Fruit fly (Drosophila melanogaster) whole organism, embryonic: ENCODE measurements around the gene nmdyn-D7.

ENCODE experiments used
- Asciz ChIP-seq: fragments of 200-800 bp; sonication (Bioruptor generic); optimal IDR thresholded peaks from 2 replicates; lab custom pipeline; 2017; ENCODE audit warnings: missing biosample characterization, mild to moderate bottlenecking, missing genetic modification characterization, missing genetic modification reagents
- Atf6 ChIP-seq: fragments of 200-800 bp; sonication (Bioruptor generic); IDR thresholded peaks from 2 replicates; pipeline ENCODE4 v1.3.6; 2022; ENCODE audit warnings: missing biosample characterization, missing genetic modification characterization
- B-H2 ChIP-seq: fragments of 200-800 bp; sonication (Bioruptor generic); optimal IDR thresholded peaks from 2 replicates; lab custom pipeline; 2018; ENCODE audit warnings: missing biosample characterization, mild to moderate bottlenecking, missing genetic modification characterization
- C15 ChIP-seq: fragments of 200-800 bp; sonication (Bioruptor generic); IDR thresholded peaks from 3 replicates; pipeline ENCODE4 v1.3.6; 2022; ENCODE audit warnings: missing biosample characterization, missing genetic modification characterization
- CG10147 ChIP-seq: fragments of 200-800 bp; sonication (Bioruptor generic); optimal IDR thresholded peaks from 2 replicates; lab custom pipeline; 2019; ENCODE audit warnings: missing biosample characterization, mild to moderate bottlenecking, missing genetic modification characterization, moderate library complexity
- CG10654 ChIP-seq: fragments of 200-800 bp; sonication (Bioruptor generic); optimal IDR thresholded peaks from 2 replicates; lab custom pipeline; 2016; ENCODE audit warnings: missing biosample characterization, missing genetic modification characterization
- CG11247 ChIP-seq: fragments of 200-800 bp; sonication (Bioruptor generic); IDR thresholded peaks from 2 replicates; pipeline ENCODE4 v1.3.6; 2022; ENCODE audit warnings: missing biosample characterization, missing genetic modification characterization
- CG12299 ChIP-seq: fragments of 200-800 bp; sonication (Bioruptor generic); optimal IDR thresholded peaks from 2 replicates; lab custom pipeline; 2018; ENCODE audit warnings: missing biosample characterization, mild to moderate bottlenecking, missing genetic modification characterization
- CG13123 ChIP-seq: fragments of 200-800 bp; sonication (Bioruptor generic); optimal IDR thresholded peaks from 2 replicates; lab custom pipeline; 2016; ENCODE audit warnings: missing biosample characterization, missing genetic modification characterization
- CG17186 ChIP-seq: fragments of 200-800 bp; sonication (Bioruptor generic); optimal IDR thresholded peaks from 3 replicates; lab custom pipeline; 2017; ENCODE audit warnings: missing biosample characterization, missing genetic modification reagents, missing genetic modification characterization
- CG17361 ChIP-seq: fragments of 200-800 bp; sonication (Bioruptor generic); IDR thresholded peaks from 3 replicates; pipeline ENCODE4 v1.3.6; 2022; ENCODE audit warnings: missing biosample characterization, missing genetic modification characterization
- CG30431 ChIP-seq: fragments of 200-800 bp; sonication (Bioruptor generic); optimal IDR thresholded peaks from 2 replicates; lab custom pipeline; 2017; ENCODE audit warnings: missing biosample characterization, missing genetic modification characterization
- CG3065 ChIP-seq: fragments of 200-800 bp; sonication (Bioruptor generic); optimal IDR thresholded peaks from 2 replicates; lab custom pipeline; 2016; ENCODE audit warnings: missing biosample characterization, missing genetic modification characterization
- CG3281 ChIP-seq: fragments of 200-800 bp; sonication (Bioruptor generic); optimal IDR thresholded peaks from 3 replicates; lab custom pipeline; 2017; ENCODE audit warnings: missing biosample characterization, mild to moderate bottlenecking, missing genetic modification characterization
- CG4282 ChIP-seq: fragments of 200-800 bp; sonication (Bioruptor generic); optimal IDR thresholded peaks from 2 replicates; lab custom pipeline; 2016; ENCODE audit warnings: missing biosample characterization, missing genetic modification characterization
- CG43689 ChIP-seq: fragments of 200-800 bp; sonication (Bioruptor generic); IDR thresholded peaks from 2 replicates; pipeline ENCODE4 v1.3.6; 2022; ENCODE audit warnings: missing biosample characterization, missing genetic modification characterization
- CG4404 ChIP-seq: fragments of 200-800 bp; sonication (Bioruptor generic); IDR thresholded peaks from 2 replicates; pipeline ENCODE4 v1.3.6; 2022; ENCODE audit warnings: missing biosample characterization, missing genetic modification characterization
- CG6175 ChIP-seq: fragments of 200-800 bp; sonication (Bioruptor generic); IDR thresholded peaks from 3 replicates; pipeline ENCODE4 v1.3.6; 2022; ENCODE audit warnings: missing biosample characterization, missing genetic modification characterization
- CG6683 ChIP-seq: fragments of 200-800 bp; sonication (Bioruptor generic); optimal IDR thresholded peaks from 2 replicates; lab custom pipeline; 2017; ENCODE audit warnings: missing biosample characterization, mild to moderate bottlenecking, missing genetic modification characterization, missing genetic modification reagents
- CG6813 ChIP-seq: fragments of 200-800 bp; sonication (Bioruptor generic); optimal IDR thresholded peaks from 2 replicates; lab custom pipeline; 2017; ENCODE audit warnings: missing biosample characterization, missing genetic modification characterization, mild to moderate bottlenecking, moderate library complexity, missing genetic modification reagents
- CG7556 ChIP-seq: fragments of 200-800 bp; sonication (Bioruptor generic); optimal IDR thresholded peaks from 2 replicates; lab custom pipeline; 2017; ENCODE audit warnings: missing biosample characterization, mild to moderate bottlenecking, missing genetic modification characterization
- CG9437 ChIP-seq: fragments of 200-800 bp; sonication (Bioruptor generic); optimal IDR thresholded peaks from 2 replicates; lab custom pipeline; 2018; ENCODE audit warnings: missing biosample characterization, mild to moderate bottlenecking, missing genetic modification characterization
- ERR ChIP-seq: fragments of 200-800 bp; sonication (Bioruptor generic); optimal IDR thresholded peaks from 2 replicates; lab custom pipeline; 2016; ENCODE audit warnings: missing biosample characterization, missing genetic modification characterization
- Ets97D ChIP-seq: fragments of 200-800 bp; sonication (Bioruptor generic); optimal IDR thresholded peaks from 3 replicates; lab custom pipeline; 2016; ENCODE audit warnings: missing biosample characterization, missing genetic modification characterization
- Fer2 ChIP-seq: fragments of 200-800 bp; sonication (Bioruptor generic); optimal IDR thresholded peaks from 2 replicates; lab custom pipeline; 2018; ENCODE audit warnings: missing biosample characterization, mild to moderate bottlenecking, missing genetic modification characterization, moderate library complexity
- Gsc ChIP-seq: fragments of 200-800 bp; sonication (Bioruptor generic); IDR thresholded peaks from 2 replicates; pipeline ENCODE4 v1.3.6; 2022; ENCODE audit warnings: missing biosample characterization, missing genetic modification characterization
- MBD-R2 ChIP-seq: fragments of 200-800 bp; sonication (Bioruptor generic); IDR thresholded peaks from 2 replicates; pipeline ENCODE4 v1.3.6; 2022; ENCODE audit warnings: missing biosample characterization, missing genetic modification characterization
- Max ChIP-seq: fragments of 200-800 bp; sonication (Bioruptor generic); optimal IDR thresholded peaks from 2 replicates; lab custom pipeline; 2016; ENCODE audit warnings: missing biosample characterization, mild to moderate bottlenecking, missing genetic modification characterization
- Neu2 ChIP-seq: fragments of 200-800 bp; sonication (Bioruptor generic); optimal IDR thresholded peaks from 3 replicates; lab custom pipeline; 2016; ENCODE audit warnings: missing biosample characterization, missing genetic modification characterization, borderline replicate concordance
- PHDP ChIP-seq: fragments of 200-800 bp; sonication (Bioruptor generic); optimal IDR thresholded peaks from 3 replicates; lab custom pipeline; 2018; ENCODE audit warnings: missing biosample characterization, mild to moderate bottlenecking, missing genetic modification characterization, moderate library complexity
- Spps ChIP-seq: fragments of 200-800 bp; sonication (Bioruptor generic); optimal IDR thresholded peaks from 2 replicates; lab custom pipeline; 2018; ENCODE audit warnings: missing biosample characterization, mild to moderate bottlenecking, missing genetic modification characterization
- Usf ChIP-seq: fragments of 200-800 bp; sonication (Bioruptor generic); optimal IDR thresholded peaks from 2 replicates; lab custom pipeline; 2017; ENCODE audit warnings: missing genotype, missing biosample characterization, missing genetic modification characterization
- aop ChIP-seq: fragments of 200-800 bp; sonication (Bioruptor generic); IDR thresholded peaks from 2 replicates; pipeline ENCODE4 v1.3.6; 2022; ENCODE audit warnings: missing biosample characterization, missing genetic modification characterization
- ash1 ChIP-seq: fragments of 200-800 bp; sonication (Bioruptor generic); optimal IDR thresholded peaks from 2 replicates; lab custom pipeline; 2018; ENCODE audit warnings: missing biosample characterization, mild to moderate bottlenecking, missing genetic modification characterization
- bsh ChIP-seq, 2 experiments: fragments of 200-800 bp; sonication (Bioruptor generic); optimal IDR thresholded peaks; 2 replicates each; lab custom pipeline; 2017 to 2018; ENCODE audit warnings: mild to moderate bottlenecking in 2 of 2, missing biosample characterization in 2 of 2, missing genetic modification characterization in 2 of 2, moderate library complexity in 1 of 2
- btn ChIP-seq: fragments of 200-800 bp; sonication (Bioruptor generic); optimal IDR thresholded peaks from 2 replicates; lab custom pipeline; 2016; ENCODE audit warnings: missing biosample characterization, missing genetic modification characterization
- fd3F ChIP-seq: fragments of 200-800 bp; sonication (Bioruptor generic); optimal IDR thresholded peaks from 2 replicates; lab custom pipeline; 2018; ENCODE audit warnings: missing biosample characterization, mild to moderate bottlenecking, missing genetic modification characterization, moderate library complexity
- fru ChIP-seq: fragments of >200 bp; optimal IDR thresholded peaks from 2 replicates; lab custom pipeline; 2017
- fu2 ChIP-seq: fragments of 200-800 bp; sonication (Bioruptor generic); optimal IDR thresholded peaks from 2 replicates; lab custom pipeline; 2016; ENCODE audit warnings: missing biosample characterization, missing genetic modification characterization
- hkb ChIP-seq, 2 experiments: fragments of 200-800 bp in 1 of 2; fragments of >200 bp in 1 of 2; sonication (Bioruptor generic) in 1 of 2; IDR thresholded peaks in 1 of 2; optimal IDR thresholded peaks in 1 of 2; 2 replicates each; pipeline versions ENCODE4 v1.3.6 to Lab custom; 2017 to 2022; ENCODE audit warnings: missing biosample characterization in 1 of 2, missing genetic modification characterization in 1 of 2
- jumu ChIP-seq: fragments of 200-800 bp; sonication (Bioruptor generic); optimal IDR thresholded peaks from 3 replicates; lab custom pipeline; 2016; ENCODE audit warnings: missing biosample characterization, missing genetic modification characterization
- otp ChIP-seq: fragments of 200-800 bp; sonication (Bioruptor generic); IDR thresholded peaks from 3 replicates; pipeline ENCODE4, ENCODE4 v1.3.6; 2022; ENCODE audit warnings: missing biosample characterization, missing genetic modification characterization
- prd ChIP-seq, 3 experiments: fragments of >200 bp in 2 of 3; fragments of 200-800 bp in 1 of 3; sonication (Bioruptor generic) in 1 of 3; optimal IDR thresholded peaks in 2 of 3; IDR thresholded peaks in 1 of 3; 2 replicates in 2 of 3; 3 replicates in 1 of 3; pipeline versions ENCODE4 v1.3.6 to Lab custom; 2017 to 2022; ENCODE audit warnings: missing biosample characterization in 1 of 3, missing genetic modification characterization in 1 of 3
- pzg ChIP-seq: fragments of 200-800 bp; sonication (Bioruptor generic); optimal IDR thresholded peaks from 3 replicates; lab custom pipeline; 2018; ENCODE audit warnings: missing biosample characterization, mild to moderate bottlenecking, missing genetic modification characterization, moderate library complexity
- sima ChIP-seq: fragments of 200-800 bp; sonication (Bioruptor generic); optimal IDR thresholded peaks from 2 replicates; lab custom pipeline; 2016; ENCODE audit warnings: missing biosample characterization, missing genetic modification characterization
- ssp ChIP-seq: fragments of 200-800 bp; sonication (Bioruptor generic); IDR thresholded peaks from 2 replicates; pipeline ENCODE4 v1.3.6; 2022; ENCODE audit warnings: missing biosample characterization, missing genetic modification characterization
- sug ChIP-seq: fragments of 200-800 bp; optimal IDR thresholded peaks from 2 replicates; lab custom pipeline; 2019; ENCODE audit warnings: missing biosample characterization, mild to moderate bottlenecking, missing genetic modification characterization, moderate library complexity
- usp ChIP-seq: fragments of >200 bp; optimal IDR thresholded peaks from 2 replicates; lab custom pipeline; 2017; ENCODE audit warnings: missing biosample characterization, missing genetic modification characterization
- vvl ChIP-seq: fragments of 200-800 bp; sonication (Bioruptor generic); IDR thresholded peaks from 2 replicates; pipeline ENCODE4 v1.3.6; 2022; ENCODE audit warnings: missing biosample characterization, missing genetic modification characterization
- wdn ChIP-seq: fragments of 200-800 bp; sonication (Bioruptor generic); IDR thresholded peaks from 2 replicates; pipeline ENCODE4 v1.3.6; 2022; ENCODE audit warnings: missing biosample characterization, missing genetic modification characterization
- wek ChIP-seq: fragments of 200-800 bp; sonication (Bioruptor generic); optimal IDR thresholded peaks from 3 replicates; lab custom pipeline; 2018; ENCODE audit warnings: missing biosample characterization, mild to moderate bottlenecking, missing genetic modification characterization, moderate library complexity
- wor ChIP-seq: fragments of 200-800 bp; sonication (Bioruptor generic); IDR thresholded peaks from 2 replicates; pipeline ENCODE4 v1.3.6; 2022; ENCODE audit warnings: missing biosample characterization, missing genetic modification characterization
- zfh1 ChIP-seq: fragments of 200-800 bp; sonication (Bioruptor generic); IDR thresholded peaks from 3 replicates; pipeline ENCODE4 v1.3.6; 2022; ENCODE audit warnings: missing biosample characterization, missing genetic modification characterization

nmdyn-D7 gene

dm6 chr3R:9630633-9631095 is 49.1 kb upstream of the nmdyn-D7 start, which contains the start of gene Calr (continued):
- TF ChIP-seq CG6683 (GFP tag; lab: Kevin White, UChicago): no peak
- no peak for TF ChIP-seq vvl
- peak; percentile 7 for TF ChIP-seq ash1 (GFP tag; lab: Kevin White, UChicago)
- TF ChIP-seq CG13123 (GFP tag; lab: Kevin White, UChicago): no peak
- no peak for TF ChIP-seq CG7556 (GFP tag; lab: Kevin White, UChicago)
- peak; percentile 79 for TF ChIP-seq B-H2
- TF ChIP-seq CG43689: no peak
- TF ChIP-seq Spps (tag; lab: Kevin White, UChicago): peak; percentile 38
- no peak for TF ChIP-seq CG6175
- no peak for TF ChIP-seq jumu
- TF ChIP-seq Fer2 (tag; lab: Kevin White, UChicago): no peak
- no peak for TF ChIP-seq fru
- TF ChIP-seq fd3F (GFP tag; lab: Kevin White, UChicago): no peak
- no peak for TF ChIP-seq CG3065 (GFP tag; lab: Kevin White, UChicago)
- no peak for TF ChIP-seq otp (GFP tag; lab: Robert Waterston, UW)
- TF ChIP-seq Ets97D (GFP tag; lab: Kevin White, UChicago): peak; percentile 92
- no peak for TF ChIP-seq CG4404 (GFP tag; lab: Robert Waterston, UW)
- no peak for TF ChIP-seq ssp (GFP tag; lab: Robert Waterston, UW)
- no peak for TF ChIP-seq CG30431 (GFP tag; lab: Kevin White, UChicago)
- no peak for TF ChIP-seq Atf6
- no peak for TF ChIP-seq wor (GFP tag; lab: Robert Waterston, UW)
- TF ChIP-seq CG12299: no peak
- TF ChIP-seq CG10147 (GFP tag; lab: Kevin White, UChicago): no peak
- TF ChIP-seq aop: no peak
- TF ChIP-seq bsh (GFP tag; optimal IDR thresholded peaks at IDR 0.05; lab: Kevin White, UChicago): peak in 1 of 2 experiments; percentile 9
- TF ChIP-seq CG9437 (GFP tag; lab: Kevin White, UChicago): no peak
- peak; percentile 100 for TF ChIP-seq Neu2 (GFP tag; lab: Kevin White, UChicago)
- TF ChIP-seq C15 (GFP tag; lab: Robert Waterston, UW): no peak
- no peak for TF ChIP-seq btn
- TF ChIP-seq Gsc: no peak
- no peak for TF ChIP-seq fu2

DNA sequence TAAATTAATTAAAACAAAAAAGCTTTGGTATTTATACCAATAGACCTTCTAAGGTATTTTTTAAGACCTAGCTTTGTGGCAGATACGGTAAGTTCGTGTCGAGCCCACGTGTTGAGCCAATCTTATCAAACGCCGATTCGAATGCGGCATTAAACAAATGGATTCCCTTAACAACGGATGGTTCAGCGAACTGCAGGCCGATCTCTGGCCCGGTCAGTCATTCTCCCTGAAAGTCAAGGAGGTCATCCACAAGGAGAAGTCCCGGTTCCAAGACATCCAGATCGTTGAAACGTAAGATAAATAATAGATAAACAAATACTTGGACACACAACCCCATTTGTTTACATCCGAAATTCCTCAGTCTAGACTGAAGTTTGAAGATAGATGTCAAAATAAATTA is 48.2 kb upstream of the nmdyn-D7 start, which contains the start of gene SpdS:
Gene SpdS (plus strand): TSS at position 78 of the 400 bp plus-strand sequence.
- TF ChIP-seq wek (peak; percentile 23), CG11247 (GFP tag; lab: Robert Waterston, UW) (no peak), prd (optimal IDR thresholded peaks at IDR 0.05; lab: Kevin White, UChicago) (no peak), prd (GFP tag; IDR thresholded peaks at IDR 0.05; lab: Robert Waterston, UW) (no peak), Max (GFP tag; lab: Kevin White, UChicago) (peak; percentile 83), CG17361 (GFP tag; lab: Robert Waterston, UW) (no peak), CG6813 (no peak), CG4282 (GFP tag; lab: Kevin White, UChicago) (no peak), CG17186 (no peak), hkb (optimal IDR thresholded peaks at IDR 0.05; lab: Kevin White, UChicago) (no peak), hkb (GFP tag; IDR thresholded peaks at IDR 0.05; lab: Robert Waterston, UW) (no peak), CG3281 (GFP tag; lab: Kevin White, UChicago) (no peak), pzg (peak; percentile 35), Atf6 (no peak), wdn (no peak), sima (no peak), CG10654 (GFP tag; lab: Kevin White, UChicago) (no peak), PHDP (tag; lab: Kevin White, UChicago) (peak; percentile 22), zfh1 (GFP tag; lab: Robert Waterston, UW) (no peak), Usf (no peak), usp (no peak), Asciz (no peak), MBD-R2 (GFP tag; lab: Robert Waterston, UW) (0 out of 2 replicates have a peak, but pooled peaks have one; percentile 18), ERR (GFP tag; lab: Kevin White, UChicago) (peak; percentile 79), otp (GFP tag; lab: Robert Waterston, UW) (no peak), sug (tag; lab: Kevin White, UChicago) (peak; percentile 10)
